Worm (Caenorhabditis elegans): Measurements from ENCODE around the gene F16G10.8.

Gene F16G10.8

ce11 chrII:2417889-2418288 is 34.7 kb upstream of the F16G10.8 start, which contains the start of the genes F42G2.5 and F42G2.7:
TSS of gene F42G2.5 (minus strand) at chrII:2417989.
TSS of gene F42G2.7 (plus strand) at chrII:2418158.
- no peak for TF ChIP-seq gei-17 (GFP tag; optimal IDR thresholded peaks at IDR 0.05)
- TF ChIP-seq F23B12.7 (tag; optimal IDR thresholded peaks at IDR 0.05; ENCODE audit: insufficient read depth) = no peak
- TF ChIP-seq mel-28 (tag; optimal IDR thresholded peaks at IDR 0.05; ENCODE audit: borderline replicate concordance) = no peak
- no peak for TF ChIP-seq nhr-179 (tag; optimal IDR thresholded peaks at IDR 0.05)
- no peak for TF ChIP-seq nhr-90 (tag; optimal IDR thresholded peaks at IDR 0.05)
- TF ChIP-seq nfyb-1 (GFP tag; IDR thresholded peaks at IDR 0.05) = no peak
- TF ChIP-seq nhr-80 (tag; optimal IDR thresholded peaks at IDR 0.05) = no peak
- TF ChIP-seq nfya-1 (tag; optimal IDR thresholded peaks at IDR 0.05; ENCODE audit: borderline replicate concordance, insufficient read depth) = no peak
- no peak for TF ChIP-seq C17E4.6 (GFP tag; IDR thresholded peaks at IDR 0.05)
- no peak for TF ChIP-seq rcor-1 (GFP tag; IDR thresholded peaks at IDR 0.05)

ce11 chrII:2415439-2415838 is 32.2 kb upstream of the F16G10.8 start, which contains the start of gene fbxa-4:
TSS of gene fbxa-4 (minus strand) at chrII:2415531.
- no peak for TF ChIP-seq sptf-2 (GFP tag; optimal IDR thresholded peaks at IDR 0.05)
- TF ChIP-seq nhr-80 (tag; optimal IDR thresholded peaks at IDR 0.05) = peak; percentile 54
- TF ChIP-seq somi-1 (GFP tag; optimal IDR thresholded peaks at IDR 0.05) = no peak

- TF ChIP-seq him-1 (tag; optimal IDR thresholded peaks at IDR 0.05) (no peak), tbp1 (GFP tag; optimal IDR thresholded peaks at IDR 0.05) (no peak), F55B11.4 (tag; optimal IDR thresholded peaks at IDR 0.05; ENCODE audit: borderline replicate concordance, insufficient read depth) (no peak), ZK185.1 (tag; optimal IDR thresholded peaks at IDR 0.05; ENCODE audit: poor library complexity, severe bottlenecking) (no peak), die-1 (tag; optimal IDR thresholded peaks at IDR 0.05) (no peak), let-607 (tag; optimal IDR thresholded peaks at IDR 0.05) (no peak), B0261.1 (tag; optimal IDR thresholded peaks at IDR 0.05) (no peak), aptf-3 (GFP tag; IDR thresholded peaks at IDR 0.05) (no peak), rpc-1 (optimal IDR thresholded peaks at IDR 0.05) (no peak), rpc-1 (tag; optimal IDR thresholded peaks at IDR 0.05) (no peak), rcor-1 (GFP tag; IDR thresholded peaks at IDR 0.05) (no peak), Y95B8A.8 (GFP tag; IDR thresholded peaks at IDR 0.05) (no peak), C17E4.6 (GFP tag; IDR thresholded peaks at IDR 0.05) (no peak), ceh-91 (GFP tag; IDR thresholded peaks at IDR 0.05) (no peak), Y53F4B.3 (GFP tag; IDR thresholded peaks at IDR 0.05) (no peak), ccch-3 (GFP tag; optimal IDR thresholded peaks at IDR 0.05) (no peak), unc-130 (GFP tag; optimal IDR thresholded peaks at IDR 0.05) (no peak)
Measured at ce11 chrII:2412649-2413048, 29.4 kb upstream of the F16G10.8 start, which contains the start of gene fbxa-182. TSS of gene fbxa-182 (minus strand) at chrII:2412749.

- TF ChIP-seq rcor-1 (GFP tag; IDR thresholded peaks at IDR 0.05) (no peak), madf-10 (tag; optimal IDR thresholded peaks at IDR 0.05) (no peak), cebp-1 (GFP tag; IDR thresholded peaks at IDR 0.05) (no peak), cebp-1 (tag; optimal IDR thresholded peaks at IDR 0.05) (no peak), snpc-4 (GFP tag; optimal IDR thresholded peaks at IDR 0.05) (no peak), snpc-4 (tag; optimal IDR thresholded peaks at IDR 0.05) (no peak), lin-35 (GFP tag; optimal IDR thresholded peaks at IDR 0.05) (no peak), ama-1 (optimal IDR thresholded peaks at IDR 0.05) (no peak), ama-1 (GFP tag; optimal IDR thresholded peaks at IDR 0.05) (no peak), F52B5.7 (tag; optimal IDR thresholded peaks at IDR 0.05) (no peak), Y95B8A.8 (GFP tag; IDR thresholded peaks at IDR 0.05) (no peak), die-1 (tag; optimal IDR thresholded peaks at IDR 0.05) (no peak), madf-6 (GFP tag; IDR thresholded peaks at IDR 0.05) (no peak), somi-1 (GFP tag; optimal IDR thresholded peaks at IDR 0.05) (no peak), F37B4.10 (GFP tag; IDR thresholded peaks at IDR 0.05) (no peak), attf-6 (GFP tag; IDR thresholded peaks at IDR 0.05) (no peak), Y53F4B.3 (GFP tag; IDR thresholded peaks at IDR 0.05) (no peak), efl-1 (GFP tag; optimal IDR thresholded peaks at IDR 0.05) (no peak), gei-17 (GFP tag; optimal IDR thresholded peaks at IDR 0.05) (no peak)
Measured at ce11 chrII:2411555-2411954, 28.3 kb upstream of the F16G10.8 start.

Data from whole organism, young adult.